Worm (Caenorhabditis elegans): ENCODE measurements around the gene msp-57.
A peak's percentile ranks its signal among the peaks of the same experiment; 100 is the strongest.

The msp-57 gene

DNA sequence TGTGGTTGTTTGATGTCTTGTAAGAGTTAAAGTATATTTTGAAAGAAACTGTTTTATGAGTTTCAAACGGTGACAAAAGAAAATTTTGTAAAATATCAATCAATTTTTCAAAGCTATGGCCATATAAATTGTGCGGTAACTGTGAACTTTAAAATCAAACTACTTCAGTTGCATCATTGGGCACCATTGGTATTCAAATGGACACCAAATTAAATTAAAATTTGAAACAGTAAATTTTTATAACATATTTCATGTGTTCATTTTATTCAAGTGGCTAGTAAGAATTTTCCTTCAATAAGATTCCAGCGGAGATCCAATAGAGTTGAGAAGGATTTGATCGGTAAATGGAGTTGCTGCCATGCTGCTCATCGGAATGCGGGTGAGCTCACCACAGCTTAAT, 31.0 kb upstream of the msp-57 start:
- TF ChIP-seq nhr-25 (tag; optimal IDR thresholded peaks at IDR 0.05) (no peak), ztf-1 (GFP tag; conservative IDR thresholded peaks at IDR 0.05) (no peak), mbf-1 (tag; optimal IDR thresholded peaks at IDR 0.05) (no peak), elt-1 (tag; optimal IDR thresholded peaks at IDR 0.05) (no peak), lsy-2 (tag; optimal IDR thresholded peaks at IDR 0.05) (no peak), elt-3 (tag; optimal IDR thresholded peaks at IDR 0.05) (no peak), snpc-4 (tag; optimal IDR thresholded peaks at IDR 0.05) (no peak), nhr-23 (tag; optimal IDR thresholded peaks at IDR 0.05) (no peak), dmd-4 (tag; optimal IDR thresholded peaks at IDR 0.05) (no peak), sem-4 (tag; optimal IDR thresholded peaks at IDR 0.05) (no peak)

DNA sequence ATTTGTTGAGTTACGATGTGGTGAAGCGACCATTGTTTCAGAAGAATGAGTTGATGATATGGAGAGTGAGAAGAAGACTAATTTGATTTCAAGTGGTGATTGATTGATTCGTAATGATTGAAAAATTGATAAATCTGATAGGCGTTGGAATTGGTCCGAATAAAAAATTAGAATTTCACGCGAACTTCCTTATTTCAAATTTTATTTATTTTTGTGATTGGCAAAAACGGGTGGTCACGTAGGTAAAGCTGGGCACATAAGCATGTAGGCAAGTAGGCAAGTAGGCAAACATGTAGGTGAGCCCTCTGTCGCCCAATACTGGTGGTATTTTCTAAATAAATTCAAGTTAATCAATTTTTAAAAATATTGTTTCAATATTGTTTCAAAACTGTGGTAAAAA, 29.1 kb upstream of the msp-57 start, which contains the start of gene C09B9.4:
TSS of gene C09B9.4 (minus strand) at position 101 of the 400 bp plus-strand sequence.
- no peak for TF ChIP-seq R02D3.7 (tag; optimal IDR thresholded peaks at IDR 0.05)

DNA sequence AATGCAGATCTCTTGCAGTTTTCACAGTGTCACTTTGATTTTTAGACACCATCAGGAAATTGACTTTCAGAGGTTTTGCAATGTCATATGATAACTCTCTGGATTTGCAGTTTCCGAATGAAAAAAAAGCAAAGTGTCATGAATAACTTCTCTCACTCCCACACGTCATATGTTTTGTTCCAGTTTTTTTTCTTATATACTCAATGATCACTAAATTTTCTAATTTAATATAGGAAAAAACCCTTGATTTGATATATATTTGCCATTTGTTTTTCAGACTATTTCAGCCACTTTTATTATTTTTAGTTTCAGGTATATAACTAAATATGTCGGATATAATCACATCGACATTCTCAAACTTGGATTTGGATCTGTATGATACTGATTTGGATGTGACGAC, 24.9 kb upstream of the msp-57 start, which contains the start of gene C09B9.1:
TSS of gene C09B9.1 (plus strand) at position 301 of the 400 bp plus-strand sequence.
- no peak for TF ChIP-seq ama-1 (optimal IDR thresholded peaks at IDR 0.05)
- TF ChIP-seq nhr-21 (tag; optimal IDR thresholded peaks at IDR 0.05), result no peak
- no peak for TF ChIP-seq peb-1 (tag; optimal IDR thresholded peaks at IDR 0.05)
- no peak for TF ChIP-seq ceh-82 (tag; optimal IDR thresholded peaks at IDR 0.05)
- no peak for TF ChIP-seq ztf-4 (tag; optimal IDR thresholded peaks at IDR 0.05)
- no peak for TF ChIP-seq unc-39 (tag; optimal IDR thresholded peaks at IDR 0.05)
- no peak for TF ChIP-seq alr-1 (tag; optimal IDR thresholded peaks at IDR 0.05)
- no peak for TF ChIP-seq ZK546.5 (tag; optimal IDR thresholded peaks at IDR 0.05)
- no peak for TF ChIP-seq lsy-2 (tag; optimal IDR thresholded peaks at IDR 0.05)
- no peak for TF ChIP-seq sma-3 (GFP tag; optimal IDR thresholded peaks at IDR 0.05)
- no peak for TF ChIP-seq unc-55 (GFP tag; optimal IDR thresholded peaks at IDR 0.05)
- TF ChIP-seq nhr-25 (tag; optimal IDR thresholded peaks at IDR 0.05), result no peak
- no peak for TF ChIP-seq Y55F3AM.14 (GFP tag; optimal IDR thresholded peaks at IDR 0.05)
- TF ChIP-seq aly-2 (tag; optimal IDR thresholded peaks at IDR 0.05), result no peak

DNA sequence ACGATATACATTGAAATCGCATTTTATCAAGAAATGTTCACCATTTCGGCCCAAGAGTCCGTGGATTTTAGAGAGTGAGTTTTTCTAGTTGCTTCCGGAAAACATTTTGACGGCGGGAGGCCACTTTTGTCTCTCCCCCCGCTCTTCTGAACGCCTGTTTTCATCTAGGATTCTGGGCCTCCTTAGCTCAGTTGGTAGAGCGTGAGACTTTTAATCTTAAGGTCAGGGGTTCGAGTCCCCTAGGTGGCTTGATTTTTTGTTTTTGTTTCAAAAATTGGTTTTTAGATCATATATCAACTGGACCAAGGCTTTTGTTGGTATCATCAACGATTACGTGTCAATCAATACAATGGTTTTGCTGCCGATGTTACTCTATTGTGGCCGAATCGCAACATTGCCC, 23.6 kb upstream of the msp-57 start:
- TF ChIP-seq lin-39 (tag; optimal IDR thresholded peaks at IDR 0.05) (no peak), nhr-11 (tag; optimal IDR thresholded peaks at IDR 0.05) (no peak), egl-27 (tag; optimal IDR thresholded peaks at IDR 0.05) (peak; percentile 17), R02D3.7 (tag; optimal IDR thresholded peaks at IDR 0.05) (no peak), gmeb-1 (tag; optimal IDR thresholded peaks at IDR 0.05) (peak; percentile 2), unc-55 (GFP tag; optimal IDR thresholded peaks at IDR 0.05) (peak; percentile 36), crh-2 (tag; optimal IDR thresholded peaks at IDR 0.05) (no peak)

DNA sequence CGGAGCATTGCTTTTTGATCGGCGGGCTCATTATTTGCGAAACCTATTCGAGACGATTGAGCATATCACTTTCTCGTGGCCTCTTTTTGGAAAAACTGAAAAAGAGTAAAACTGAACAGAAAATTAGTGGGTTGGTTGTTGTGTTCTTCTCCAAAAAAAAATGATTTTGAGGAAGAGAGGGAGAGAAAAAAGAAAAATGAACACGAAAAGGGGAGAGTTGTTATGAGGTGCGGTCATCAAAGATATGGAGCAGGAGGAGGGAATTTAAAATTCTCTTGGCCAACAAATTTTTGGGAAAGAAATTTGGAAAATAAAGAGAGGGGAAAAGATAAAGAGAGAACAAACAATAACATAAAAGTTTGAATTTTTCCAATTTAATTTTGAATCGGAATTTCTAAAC, 17.0 kb upstream of the msp-57 start, which contains the start of gene hot-9:
TSS of gene hot-9 (minus strand) at position 101 of the 400 bp plus-strand sequence.
- no peak for TF ChIP-seq lsy-2 (tag; optimal IDR thresholded peaks at IDR 0.05)
- no peak for TF ChIP-seq nhr-21 (tag; optimal IDR thresholded peaks at IDR 0.05)
- no peak for TF ChIP-seq aly-2 (tag; optimal IDR thresholded peaks at IDR 0.05)
- no peak for TF ChIP-seq nhr-77 (tag; optimal IDR thresholded peaks at IDR 0.05)
- TF ChIP-seq mbf-1 (tag; optimal IDR thresholded peaks at IDR 0.05), result no peak
- TF ChIP-seq nhr-23 (tag; optimal IDR thresholded peaks at IDR 0.05), result no peak
- TF ChIP-seq skn-1 (tag; optimal IDR thresholded peaks at IDR 0.05), result no peak
- TF ChIP-seq nhr-25 (tag; optimal IDR thresholded peaks at IDR 0.05), result no peak
- no peak for TF ChIP-seq ZK546.5 (tag; optimal IDR thresholded peaks at IDR 0.05)
- no peak for TF ChIP-seq egl-27 (tag; optimal IDR thresholded peaks at IDR 0.05)
- no peak for TF ChIP-seq nhr-6 (tag; optimal IDR thresholded peaks at IDR 0.05)
- TF ChIP-seq nhr-129 (tag; optimal IDR thresholded peaks at IDR 0.05), result no peak
- TF ChIP-seq ceh-82 (tag; optimal IDR thresholded peaks at IDR 0.05), result no peak

DNA sequence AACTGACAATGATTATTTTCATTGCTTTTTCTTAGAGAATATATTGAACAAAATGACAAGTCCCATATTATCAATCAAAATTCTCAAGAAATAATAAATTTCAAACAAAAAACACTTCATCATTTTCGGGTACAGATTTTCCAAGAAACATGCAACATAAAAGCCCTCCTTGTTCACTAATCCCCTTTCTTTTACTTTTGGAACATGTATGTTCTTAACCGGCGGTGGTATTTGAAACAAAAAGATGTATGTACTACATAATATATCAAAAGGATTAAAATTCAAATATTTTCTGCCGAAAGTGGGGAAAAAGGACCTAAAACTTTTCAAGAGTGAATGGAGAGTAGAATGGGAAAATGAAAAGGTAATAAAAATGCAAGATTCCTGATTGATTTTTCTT, 8.1 kb upstream of the msp-57 start:
- TF ChIP-seq mbf-1 (tag; optimal IDR thresholded peaks at IDR 0.05) (no peak), fos-1 (tag; optimal IDR thresholded peaks at IDR 0.05) (no peak), zag-1 (tag; optimal IDR thresholded peaks at IDR 0.05) (no peak), lsy-2 (tag; optimal IDR thresholded peaks at IDR 0.05) (no peak), elt-3 (tag; optimal IDR thresholded peaks at IDR 0.05) (no peak), nhr-6 (tag; optimal IDR thresholded peaks at IDR 0.05) (no peak), mab-5 (tag; optimal IDR thresholded peaks at IDR 0.05) (peak; percentile 83), Y55F3AM.14 (GFP tag; optimal IDR thresholded peaks at IDR 0.05) (no peak), sma-9 (GFP tag; optimal IDR thresholded peaks at IDR 0.05) (no peak), sma-9 (tag; optimal IDR thresholded peaks at IDR 0.05) (no peak), unc-55 (GFP tag; optimal IDR thresholded peaks at IDR 0.05) (peak; percentile 78), sma-3 (GFP tag; optimal IDR thresholded peaks at IDR 0.05) (no peak), R02D3.7 (tag; optimal IDR thresholded peaks at IDR 0.05) (no peak), unc-39 (tag; optimal IDR thresholded peaks at IDR 0.05) (no peak), nhr-129 (tag; optimal IDR thresholded peaks at IDR 0.05) (no peak), unc-62 (GFP tag; optimal IDR thresholded peaks at IDR 0.05) (no peak), nhr-25 (tag; optimal IDR thresholded peaks at IDR 0.05) (no peak), peb-1 (tag; optimal IDR thresholded peaks at IDR 0.05) (no peak)

Measured in whole organism, L2 larva.